Worm (Caenorhabditis elegans) whole organism, early embryonic: Measurements from ENCODE around the gene H06H21.8.

ENCODE experiments used
- B0310.2 ChIP-seq: sonication (generic microtip); optimal IDR thresholded peaks from 2 replicates; lab custom pipeline; 2016; ENCODE audit warnings: mild to moderate bottlenecking, missing genetic modification characterization, missing compliant biosample characterization
- F13C5.2 ChIP-seq: sonication (generic microtip); optimal IDR thresholded peaks from 2 replicates; lab custom pipeline; 2017; ENCODE audit warnings: mild to moderate bottlenecking, missing genetic modification characterization, inconsistent platforms, missing compliant biosample characterization
- aly-1 ChIP-seq: sonication (generic microtip); optimal IDR thresholded peaks from 2 replicates; lab custom pipeline; 2016; ENCODE audit warnings: missing genetic modification characterization, missing compliant biosample characterization
- ama-1 ChIP-seq: fragments of 150-350 bp; optimal IDR thresholded peaks from 2 replicates; lab custom pipeline; 2014
- ceh-13 ChIP-seq: fragments of 200-800 bp; sonication (Bioruptor generic); optimal IDR thresholded peaks from 2 replicates; lab custom pipeline; 2018; ENCODE audit warnings: mild to moderate bottlenecking, missing genetic modification characterization, missing compliant biosample characterization
- ceh-36 ChIP-seq: sonication (generic microtip); optimal IDR thresholded peaks from 2 replicates; lab custom pipeline; 2016; ENCODE audit warnings: missing genetic modification characterization, inconsistent platforms, missing compliant biosample characterization
- ets-7 ChIP-seq: sonication (generic microtip); optimal IDR thresholded peaks from 2 replicates; lab custom pipeline; 2016; ENCODE audit warnings: missing genotype, missing genetic modification characterization, missing compliant biosample characterization
- flt-1 ChIP-seq: fragments of 200-800 bp; sonication (Bioruptor generic); IDR thresholded peaks from 2 replicates; pipeline ENCODE4 v1.3.6; 2022; ENCODE audit warnings: missing genetic modification characterization, missing compliant biosample characterization
- hmbx-1 ChIP-seq: sonication (generic microtip); optimal IDR thresholded peaks from 2 replicates; lab custom pipeline; 2016; ENCODE audit warnings: mild to moderate bottlenecking, missing genetic modification characterization, missing compliant biosample characterization
- hmg-4 ChIP-seq: fragments of 200-800 bp; sonication (Bioruptor generic); optimal IDR thresholded peaks from 2 replicates; lab custom pipeline; 2018; ENCODE audit warnings: mild to moderate bottlenecking, missing genetic modification characterization, missing compliant biosample characterization
- hnd-1 ChIP-seq: sonication (generic microtip); optimal IDR thresholded peaks from 2 replicates; lab custom pipeline; 2016; ENCODE audit warnings: missing genetic modification characterization, missing compliant biosample characterization
- pes-1 ChIP-seq: fragments of 200-800 bp; sonication (Bioruptor generic); IDR thresholded peaks from 2 replicates; pipeline ENCODE4 v1.3.6; 2022; ENCODE audit warnings: missing genetic modification reagents, missing genetic modification characterization, missing compliant biosample characterization
- scrt-1 ChIP-seq: fragments of 200-800 bp; sonication (Bioruptor generic); IDR thresholded peaks from 2 replicates; pipeline ENCODE4 v1.3.6; 2022; ENCODE audit warnings: missing genetic modification characterization, missing compliant biosample characterization
- sea-1 ChIP-seq: fragments of 200-800 bp; sonication (Bioruptor generic); conservative IDR thresholded peaks from 2 replicates; pipeline ENCODE4 v1.3.6; 2022; ENCODE audit warnings: missing genetic modification characterization, missing compliant biosample characterization
- tbx-11 ChIP-seq: fragments of 200-800 bp; sonication (Bioruptor generic); IDR thresholded peaks from 2 replicates; pipeline ENCODE4 v1.3.6; 2022; ENCODE audit warnings: missing genetic modification characterization, missing compliant biosample characterization
- tbx-37 ChIP-seq: fragments of 200-800 bp; sonication (Bioruptor generic); conservative IDR thresholded peaks from 2 replicates; pipeline ENCODE4 v1.3.6; 2022; ENCODE audit warnings: missing genetic modification reagents, missing genetic modification characterization, missing compliant biosample characterization
- tra-4 ChIP-seq: sonication (generic microtip); optimal IDR thresholded peaks from 2 replicates; lab custom pipeline; 2017; ENCODE audit warnings: missing genetic modification characterization, missing compliant biosample characterization

The H06H21.8 gene

DNA sequence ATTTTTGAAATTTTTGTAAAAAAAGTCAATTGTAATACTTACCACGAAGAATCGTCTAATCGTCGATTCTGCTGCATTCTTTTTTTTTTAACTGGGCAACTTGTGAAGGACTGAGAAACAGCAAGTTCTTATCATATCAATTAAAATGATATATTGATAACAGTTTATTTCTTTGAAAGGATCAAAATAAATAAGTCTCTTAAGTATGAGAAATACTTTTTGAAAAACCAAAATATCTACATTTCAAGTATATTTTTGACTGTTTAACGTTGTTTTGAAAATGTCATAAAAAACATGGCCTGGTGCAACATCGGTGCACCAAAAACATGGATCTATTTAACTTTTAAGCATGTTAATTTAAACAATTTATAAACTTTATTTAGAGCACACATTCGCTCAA lies 35.3 kb upstream of the H06H21.8 start, which contains the start of gene Y17G9A.2:
TSS of gene Y17G9A.2 (minus strand) at position 101 of the 400 bp plus-strand sequence.
- TF ChIP-seq hmbx-1 (tag; lab: Kevin White, UChicago) (no peak), flt-1 (no peak), sea-1 (GFP tag; lab: Robert Waterston, UW) (no peak), ets-7 (tag; lab: Kevin White, UChicago) (no peak), tbx-37 (GFP tag; lab: Robert Waterston, UW) (no peak), hnd-1 (tag; lab: Kevin White, UChicago) (no peak), B0310.2 (tag; lab: Kevin White, UChicago) (no peak), ceh-13 (GFP tag; lab: Kevin White, UChicago) (no peak), ama-1 (no peak), hmg-4 (GFP tag; lab: Kevin White, UChicago) (no peak), ceh-36 (tag; lab: Kevin White, UChicago) (no peak), aly-1 (no peak), tra-4 (tag; lab: Kevin White, UChicago) (no peak), F13C5.2 (tag; lab: Kevin White, UChicago) (no peak), tbx-11 (no peak)

DNA sequence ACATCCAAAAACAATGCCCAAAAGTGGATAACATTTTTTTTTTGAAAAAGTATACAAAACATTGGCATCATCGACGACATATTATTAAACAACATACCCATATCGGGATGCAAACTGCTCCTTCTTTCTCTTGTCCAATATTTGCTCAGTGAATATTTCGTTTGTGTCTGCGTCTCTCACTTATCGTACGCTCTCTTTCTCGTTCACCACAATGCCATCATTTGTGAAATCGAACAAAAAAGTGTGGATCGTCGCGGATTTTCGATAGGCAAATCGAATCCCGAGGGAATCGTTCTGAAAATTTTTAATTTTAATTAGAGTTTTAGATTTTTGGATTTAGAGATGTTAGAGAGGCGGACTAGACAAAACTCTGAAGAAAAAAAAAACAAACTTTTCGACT lies 25.9 kb upstream of the H06H21.8 start, which contains the start of gene tat-2:
TSS of gene tat-2 (minus strand) at position 101 of the 400 bp plus-strand sequence.
- TF ChIP-seq tbx-37 (GFP tag; lab: Robert Waterston, UW) (no peak), hmbx-1 (tag; lab: Kevin White, UChicago) (no peak), scrt-1 (GFP tag; lab: Robert Waterston, UW) (no peak), hmg-4 (GFP tag; lab: Kevin White, UChicago) (no peak), hnd-1 (tag; lab: Kevin White, UChicago) (no peak), pes-1 (GFP tag; lab: Robert Waterston, UW) (no peak), B0310.2 (tag; lab: Kevin White, UChicago) (no peak), aly-1 (no peak)

DNA sequence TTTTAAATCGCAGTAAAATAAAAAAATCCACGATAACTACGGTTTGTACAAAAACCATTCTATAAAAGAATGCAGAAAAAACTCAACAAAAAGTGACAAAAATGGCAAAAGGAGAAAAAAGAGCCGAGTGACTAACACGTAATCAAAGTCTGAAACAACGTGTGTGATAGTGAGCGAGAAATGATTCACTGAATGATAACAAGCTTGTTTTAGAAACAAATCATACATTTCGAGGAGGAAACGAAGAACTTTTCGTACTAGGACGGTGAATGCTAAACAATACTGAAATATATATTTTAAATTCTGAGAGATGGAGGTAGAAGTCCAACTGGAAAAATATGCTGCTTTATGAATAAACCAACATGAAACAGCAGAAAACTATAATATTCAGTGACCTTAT lies 21.1 kb upstream of the H06H21.8 start:
- TF ChIP-seq flt-1 (no peak), tra-4 (tag; lab: Kevin White, UChicago) (no peak), hmg-4 (GFP tag; lab: Kevin White, UChicago) (no peak), ceh-13 (GFP tag; lab: Kevin White, UChicago) (no peak)

DNA sequence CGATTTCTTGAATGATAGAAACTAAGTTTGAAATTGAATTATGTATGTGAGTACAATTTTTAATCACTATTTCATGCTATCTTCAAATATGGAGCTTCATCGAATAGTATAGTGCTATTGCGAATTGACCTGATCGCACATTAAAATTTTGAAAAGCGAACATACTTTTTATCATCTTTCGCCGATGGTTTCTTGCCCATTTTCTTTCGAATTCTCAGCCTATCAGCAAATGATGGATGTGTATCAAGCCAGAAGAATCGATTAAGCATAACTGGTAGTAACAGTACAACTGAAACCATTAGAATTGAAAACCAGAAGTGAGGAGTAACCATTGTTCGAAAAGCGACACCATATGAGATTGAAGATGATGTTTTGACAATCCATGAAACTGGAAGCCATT lies 8.7 kb upstream of the H06H21.8 start:
- TF ChIP-seq ets-7 (tag; lab: Kevin White, UChicago) = no peak
- no peak for TF ChIP-seq pes-1 (GFP tag; lab: Robert Waterston, UW)
- no peak for TF ChIP-seq flt-1
- TF ChIP-seq B0310.2 (tag; lab: Kevin White, UChicago) = no peak
- no peak for TF ChIP-seq hnd-1 (tag; lab: Kevin White, UChicago)
- TF ChIP-seq ama-1 = no peak
- TF ChIP-seq sea-1 (GFP tag; lab: Robert Waterston, UW) = no peak
- TF ChIP-seq ceh-36 (tag; lab: Kevin White, UChicago) = no peak
- TF ChIP-seq F13C5.2 (tag; lab: Kevin White, UChicago) = no peak
- no peak for TF ChIP-seq hmg-4 (GFP tag; lab: Kevin White, UChicago)
- no peak for TF ChIP-seq tbx-11
- no peak for TF ChIP-seq aly-1
- no peak for TF ChIP-seq tbx-37 (GFP tag; lab: Robert Waterston, UW)
- no peak for TF ChIP-seq hmbx-1 (tag; lab: Kevin White, UChicago)
- no peak for TF ChIP-seq scrt-1 (GFP tag; lab: Robert Waterston, UW)
- TF ChIP-seq ceh-13 (GFP tag; lab: Kevin White, UChicago) = no peak
- TF ChIP-seq tra-4 (tag; lab: Kevin White, UChicago) = no peak

DNA sequence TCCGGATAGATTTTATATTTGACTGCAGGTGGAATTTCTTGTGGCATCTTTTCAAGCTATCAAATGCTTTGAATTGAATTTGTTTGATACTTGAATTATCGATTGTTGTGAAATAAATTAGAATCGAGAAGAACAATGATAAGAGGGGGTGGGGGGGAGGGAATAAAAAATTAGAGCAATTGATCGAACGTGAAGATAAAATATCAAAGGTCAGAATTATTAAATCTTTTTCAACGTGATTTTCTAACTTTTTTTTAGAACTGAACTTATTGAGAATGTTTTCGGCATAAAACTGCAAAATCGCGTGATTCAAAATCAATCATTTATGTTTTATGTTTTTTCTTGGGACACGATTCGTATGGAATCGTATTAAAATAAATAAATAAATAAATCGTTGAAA lies 6.3 kb upstream of the H06H21.8 start, which contains the start of gene mpz-4:
TSS of gene mpz-4 (minus strand) at position 101 of the 400 bp plus-strand sequence.
- TF ChIP-seq tbx-11 (no peak), tra-4 (tag; lab: Kevin White, UChicago) (no peak), sea-1 (GFP tag; lab: Robert Waterston, UW) (no peak), ceh-36 (tag; lab: Kevin White, UChicago) (no peak), scrt-1 (GFP tag; lab: Robert Waterston, UW) (no peak), hmg-4 (GFP tag; lab: Kevin White, UChicago) (no peak), F13C5.2 (tag; lab: Kevin White, UChicago) (no peak), ama-1 (no peak), hmbx-1 (tag; lab: Kevin White, UChicago) (no peak), aly-1 (no peak), tbx-37 (GFP tag; lab: Robert Waterston, UW) (no peak), flt-1 (no peak), B0310.2 (tag; lab: Kevin White, UChicago) (no peak), hnd-1 (tag; lab: Kevin White, UChicago) (no peak), ceh-13 (GFP tag; lab: Kevin White, UChicago) (no peak), ets-7 (tag; lab: Kevin White, UChicago) (no peak), pes-1 (GFP tag; lab: Robert Waterston, UW) (no peak)

DNA sequence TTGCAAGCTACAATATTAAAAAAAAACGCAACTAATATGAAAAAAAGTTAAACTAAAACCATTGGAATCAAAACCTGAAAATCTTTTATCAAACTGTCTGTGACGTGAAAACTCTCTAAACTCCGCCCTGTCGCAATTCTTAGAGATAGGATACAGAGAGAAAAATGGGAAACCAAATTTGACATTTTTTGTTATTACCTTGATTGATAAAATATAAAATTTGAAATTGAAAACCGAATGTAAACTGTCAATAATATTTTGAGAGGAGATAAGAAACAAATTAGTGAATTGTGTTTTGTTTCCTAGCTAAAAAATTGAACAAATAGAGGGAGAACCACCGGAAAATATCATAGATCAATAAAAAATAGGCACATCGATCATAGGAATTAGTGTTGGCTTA lies 912 bp upstream of the H06H21.8 start:
- TF ChIP-seq flt-1 = no peak
- no peak for TF ChIP-seq sea-1 (GFP tag; lab: Robert Waterston, UW)
- no peak for TF ChIP-seq scrt-1 (GFP tag; lab: Robert Waterston, UW)
- TF ChIP-seq F13C5.2 (tag; lab: Kevin White, UChicago) = no peak
- no peak for TF ChIP-seq aly-1
- TF ChIP-seq B0310.2 (tag; lab: Kevin White, UChicago) = no peak
- TF ChIP-seq hmg-4 (GFP tag; lab: Kevin White, UChicago) = no peak
- no peak for TF ChIP-seq hmbx-1 (tag; lab: Kevin White, UChicago)
- no peak for TF ChIP-seq pes-1 (GFP tag; lab: Robert Waterston, UW)
- TF ChIP-seq ets-7 (tag; lab: Kevin White, UChicago) = no peak
- TF ChIP-seq tbx-37 (GFP tag; lab: Robert Waterston, UW) = no peak
- TF ChIP-seq hnd-1 (tag; lab: Kevin White, UChicago) = no peak
- no peak for TF ChIP-seq tra-4 (tag; lab: Kevin White, UChicago)

DNA sequence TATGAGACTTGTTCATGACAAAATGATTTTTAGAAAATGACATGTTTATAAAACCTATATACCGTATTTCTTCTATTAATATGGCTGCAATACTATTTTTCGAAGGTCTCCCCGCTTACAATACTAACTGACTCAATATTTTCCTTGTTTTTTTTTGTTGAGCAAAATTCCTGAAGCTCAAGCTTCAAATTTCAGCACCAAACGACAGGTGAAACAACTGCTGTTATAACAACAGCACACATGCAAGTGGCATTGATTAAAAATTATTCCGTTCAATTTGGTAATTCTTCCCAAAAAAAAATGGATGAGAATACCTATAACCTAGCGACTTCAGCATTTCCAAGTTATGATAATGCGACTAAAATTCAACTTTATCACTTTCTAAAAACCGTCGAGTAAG lies 6.7 kb downstream of the H06H21.8 start, which contains the start of gene srw-94:
TSS of gene srw-94 (plus strand) at position 301 of the 400 bp plus-strand sequence.
- TF ChIP-seq ama-1 (no peak), sea-1 (GFP tag; lab: Robert Waterston, UW) (no peak), flt-1 (no peak), ceh-13 (GFP tag; lab: Kevin White, UChicago) (no peak), hmbx-1 (tag; lab: Kevin White, UChicago) (no peak), F13C5.2 (tag; lab: Kevin White, UChicago) (no peak)
